Fruit fly (Drosophila melanogaster) whole organism, embryonic: ENCODE results near the gene CG3513.

ENCODE experiments used
- Atf3 ChIP-seq: fragments of 200-800 bp; sonication (Bioruptor generic); optimal IDR thresholded peaks from 3 replicates; lab custom pipeline; 2016; ENCODE audit warnings: missing biosample characterization, missing genetic modification characterization
- Atf6 ChIP-seq: fragments of 200-800 bp; sonication (Bioruptor generic); IDR thresholded peaks from 2 replicates; pipeline ENCODE4 v1.3.6; 2022; ENCODE audit warnings: missing biosample characterization, missing genetic modification characterization
- CG10274 ChIP-seq: fragments of 200-800 bp; sonication (Bioruptor generic); optimal IDR thresholded peaks from 3 replicates; lab custom pipeline; 2017; ENCODE audit warnings: missing biosample characterization, mild to moderate bottlenecking, missing genetic modification characterization
- CG12769 ChIP-seq: fragments of 200-800 bp; sonication (Bioruptor generic); optimal IDR thresholded peaks from 2 replicates; lab custom pipeline; 2019; ENCODE audit warnings: missing biosample characterization, mild to moderate bottlenecking, missing genetic modification characterization, moderate library complexity
- CG13624 ChIP-seq: fragments of 200-800 bp; sonication (Bioruptor generic); optimal IDR thresholded peaks from 2 replicates; lab custom pipeline; 2016; ENCODE audit warnings: missing biosample characterization, missing genetic modification characterization
- CG14014 ChIP-seq: fragments of 200-800 bp; sonication (Bioruptor generic); IDR thresholded peaks from 2 replicates; pipeline ENCODE4 v1.3.6; 2022; ENCODE audit warnings: missing biosample characterization, missing genetic modification characterization
- CG1602 ChIP-seq: fragments of 200-800 bp; sonication (Bioruptor generic); optimal IDR thresholded peaks from 3 replicates; lab custom pipeline; 2016; ENCODE audit warnings: missing biosample characterization, missing genetic modification characterization
- CG18599 ChIP-seq: fragments of 200-800 bp; sonication (Bioruptor generic); optimal IDR thresholded peaks from 3 replicates; lab custom pipeline; 2017; ENCODE audit warnings: missing biosample characterization, missing genetic modification characterization, mild to moderate bottlenecking, moderate library complexity, missing genetic modification reagents
- CG2120 ChIP-seq: fragments of 200-800 bp; sonication (Bioruptor generic); optimal IDR thresholded peaks from 3 replicates; lab custom pipeline; 2016; ENCODE audit warnings: missing biosample characterization, missing genetic modification characterization
- CG30403 ChIP-seq: fragments of 200-800 bp; sonication (Bioruptor generic); optimal IDR thresholded peaks from 3 replicates; lab custom pipeline; 2016; ENCODE audit warnings: missing biosample characterization, missing genetic modification characterization
- CG3163 ChIP-seq: fragments of 200-800 bp; sonication (Bioruptor generic); optimal IDR thresholded peaks from 3 replicates; lab custom pipeline; 2016; ENCODE audit warnings: missing biosample characterization, missing genetic modification characterization
- CG42726 ChIP-seq: fragments of 200-800 bp; sonication (Bioruptor generic); IDR thresholded peaks from 2 replicates; pipeline ENCODE4 v1.3.6; 2022; ENCODE audit warnings: missing biosample characterization, missing genetic modification characterization; ENCODE audit not compliant: partially characterized antibody
- CG4424 ChIP-seq: fragments of 200-800 bp; sonication (Bioruptor generic); optimal IDR thresholded peaks from 3 replicates; lab custom pipeline; 2016; ENCODE audit warnings: missing biosample characterization, missing genetic modification characterization
- CG4730 ChIP-seq: fragments of 200-800 bp; sonication (Bioruptor generic); IDR thresholded peaks from 2 replicates; pipeline ENCODE4 v1.3.6; 2022; ENCODE audit warnings: missing biosample characterization, missing genetic modification characterization
- CTCF ChIP-seq: fragments of 200-800 bp; sonication (Bioruptor generic); optimal IDR thresholded peaks from 2 replicates; lab custom pipeline; 2017; ENCODE audit warnings: missing biosample characterization, mild to moderate bottlenecking, missing genetic modification characterization, moderate library complexity
- CrebB ChIP-seq: fragments of 200-800 bp; sonication (Bioruptor generic); optimal IDR thresholded peaks from 3 replicates; lab custom pipeline; 2018; ENCODE audit warnings: missing biosample characterization, mild to moderate bottlenecking, missing genetic modification characterization
- Doc3 ChIP-seq: fragments of 200-800 bp; sonication (Bioruptor generic); IDR thresholded peaks from 3 replicates; pipeline ENCODE4 v1.3.6; 2022; ENCODE audit warnings: missing biosample characterization, missing genetic modification characterization; ENCODE audit not compliant: partially characterized antibody
- E2f2 ChIP-seq: fragments of 200-800 bp; sonication (Bioruptor generic); IDR thresholded peaks from 2 replicates; pipeline ENCODE4 v1.3.6; 2022; ENCODE audit warnings: missing biosample characterization, missing genetic modification characterization
- Elba2 ChIP-seq: fragments of 200-800 bp; sonication (Bioruptor generic); optimal IDR thresholded peaks from 3 replicates; lab custom pipeline; 2016; ENCODE audit warnings: missing biosample characterization, missing genetic modification characterization
- HLH4C ChIP-seq: fragments of 200-800 bp; sonication (Bioruptor generic); IDR thresholded peaks from 3 replicates; pipeline ENCODE4 v1.3.6; 2022; ENCODE audit warnings: missing biosample characterization, missing genetic modification characterization; ENCODE audit not compliant: partially characterized antibody
- Hsf ChIP-seq: fragments of 200-800 bp; sonication (Bioruptor generic); optimal IDR thresholded peaks from 3 replicates; lab custom pipeline; 2016; ENCODE audit warnings: missing biosample characterization, missing genetic modification characterization
- Jarid2 ChIP-seq: fragments of 200-800 bp; sonication (Bioruptor generic); optimal IDR thresholded peaks from 3 replicates; lab custom pipeline; 2017; ENCODE audit warnings: mild to moderate bottlenecking, missing biosample characterization, missing genetic modification reagents, missing genetic modification characterization
- Max ChIP-seq: fragments of 200-800 bp; sonication (Bioruptor generic); optimal IDR thresholded peaks from 2 replicates; lab custom pipeline; 2016; ENCODE audit warnings: missing biosample characterization, mild to moderate bottlenecking, missing genetic modification characterization
- NFAT ChIP-seq: fragments of 200-800 bp; sonication (Bioruptor generic); IDR thresholded peaks from 2 replicates; pipeline ENCODE4 v1.3.6; 2022; ENCODE audit warnings: missing biosample characterization, missing genetic modification characterization
- Ssrp ChIP-seq: fragments of 200-800 bp; sonication (Bioruptor generic); optimal IDR thresholded peaks from 2 replicates; lab custom pipeline; 2018; ENCODE audit warnings: missing biosample characterization, mild to moderate bottlenecking, missing genetic modification characterization, moderate library complexity
- Tbp ChIP-seq: fragments of >200 bp; optimal IDR thresholded peaks from 2 replicates; lab custom pipeline; 2018; ENCODE audit warnings: missing biosample characterization, missing genetic modification characterization
- Trl ChIP-seq, 3 experiments: fragments of >200 bp in 2 of 3; fragments of 200-800 bp in 1 of 3; sonication (Bioruptor generic) in 1 of 3; optimal IDR thresholded peaks; 2 replicates in 1 of 3; 3 replicates in 2 of 3; lab custom pipeline; 2016 to 2017; ENCODE audit warnings: missing biosample characterization in 1 of 3, missing genetic modification characterization in 1 of 3
- ab ChIP-seq: fragments of 200-800 bp; sonication (Bioruptor generic); optimal IDR thresholded peaks from 2 replicates; lab custom pipeline; 2016; ENCODE audit warnings: missing biosample characterization, missing genetic modification characterization
- abd-A ChIP-seq: fragments of 200-800 bp; sonication (Bioruptor generic); optimal IDR thresholded peaks from 3 replicates; lab custom pipeline; 2019; ENCODE audit warnings: missing biosample characterization, mild to moderate bottlenecking, missing genetic modification characterization, moderate library complexity
- ara ChIP-seq: fragments of 200-800 bp; sonication (Bioruptor generic); IDR thresholded peaks from 2 replicates; pipeline ENCODE4 v1.3.6; 2022; ENCODE audit warnings: missing biosample characterization, missing genetic modification characterization
- bbx ChIP-seq: fragments of 200-800 bp; sonication (Bioruptor generic); IDR thresholded peaks from 2 replicates; pipeline ENCODE4 v1.3.6; 2022; ENCODE audit warnings: missing biosample characterization, missing genetic modification characterization; ENCODE audit not compliant: partially characterized antibody
- bsh ChIP-seq, 2 experiments: fragments of 200-800 bp; sonication (Bioruptor generic); optimal IDR thresholded peaks; 2 replicates each; lab custom pipeline; 2017 to 2018; ENCODE audit warnings: mild to moderate bottlenecking in 2 of 2, missing biosample characterization in 2 of 2, missing genetic modification characterization in 2 of 2, moderate library complexity in 1 of 2
- cas ChIP-seq: fragments of 200-800 bp; sonication (Bioruptor generic); IDR thresholded peaks from 2 replicates; pipeline ENCODE4 v1.3.6; 2022; ENCODE audit warnings: missing biosample characterization, missing genetic modification characterization
- chinmo ChIP-seq: fragments of 200-800 bp; sonication (Bioruptor generic); IDR thresholded peaks from 4 replicates; pipeline ENCODE4 v1.3.6; 2022; ENCODE audit warnings: missing biosample characterization, missing genetic modification characterization; ENCODE audit not compliant: partially characterized antibody
- kah ChIP-seq: fragments of 200-800 bp; sonication (Bioruptor generic); optimal IDR thresholded peaks from 2 replicates; lab custom pipeline; 2018; ENCODE audit warnings: missing biosample characterization, mild to moderate bottlenecking, missing genetic modification characterization
- knrl ChIP-seq: fragments of 200-800 bp; sonication (Bioruptor generic); IDR thresholded peaks from 3 replicates; pipeline ENCODE4 v1.3.6; 2022; ENCODE audit warnings: missing biosample characterization, missing genetic modification characterization; ENCODE audit not compliant: partially characterized antibody
- mam ChIP-seq: fragments of 200-800 bp; sonication (Bioruptor generic); optimal IDR thresholded peaks from 3 replicates; lab custom pipeline; 2016; ENCODE audit warnings: missing biosample characterization, missing genetic modification characterization
- pb ChIP-seq: fragments of 200-800 bp; sonication (Bioruptor generic); optimal IDR thresholded peaks from 3 replicates; lab custom pipeline; 2016; ENCODE audit warnings: missing biosample characterization, missing genetic modification characterization
- peb ChIP-seq: fragments of 200-800 bp; sonication (Bioruptor generic); IDR thresholded peaks from 2 replicates; pipeline ENCODE4 v1.3.6; 2022; ENCODE audit warnings: missing biosample characterization, missing genetic modification characterization
- run ChIP-seq: fragments of 200-800 bp; sonication (Bioruptor generic); optimal IDR thresholded peaks from 3 replicates; lab custom pipeline; 2018; ENCODE audit warnings: missing biosample characterization, mild to moderate bottlenecking, missing genetic modification characterization
- scrt ChIP-seq: fragments of 200-800 bp; sonication (Bioruptor generic); optimal IDR thresholded peaks from 2 replicates; lab custom pipeline; 2018; ENCODE audit warnings: missing biosample characterization, mild to moderate bottlenecking, missing genetic modification characterization, moderate library complexity
- tgo ChIP-seq: fragments of 200-800 bp; sonication (Bioruptor generic); IDR thresholded peaks from 3 replicates; pipeline ENCODE4 v1.3.6; 2022; ENCODE audit warnings: missing biosample characterization, missing genetic modification characterization
- ttk ChIP-seq: fragments of 200-800 bp; sonication (Bioruptor generic); IDR thresholded peaks from 2 replicates; pipeline ENCODE4 v2.1.2; 2022; ENCODE audit warnings: missing biosample characterization, missing genetic modification characterization
- tx ChIP-seq: fragments of 200-800 bp; sonication (Bioruptor generic); optimal IDR thresholded peaks from 2 replicates; lab custom pipeline; 2016; ENCODE audit warnings: missing biosample characterization, missing genetic modification characterization
- z ChIP-seq: fragments of 200-800 bp; sonication (Bioruptor generic); IDR thresholded peaks from 3 replicates; pipeline ENCODE4 v1.3.6; 2022; ENCODE audit warnings: missing biosample characterization, missing genetic modification characterization

Gene CG3513

dm6 chr2L:3730182-3730975 is 37.4 kb upstream of the CG3513 start, which contains the start of gene CG10019 (continued):
- TF ChIP-seq Elba2 (GFP tag; lab: Kevin White, UChicago): peak; percentile 61
- TF ChIP-seq HLH4C (GFP tag; lab: Robert Waterston, UW): 0 out of 3 replicates have a peak, but pooled peaks have one; percentile 20
- TF ChIP-seq Jarid2 (GFP tag; lab: Kevin White, UChicago): peak; percentile 75
- TF ChIP-seq Trl (optimal IDR thresholded peaks at IDR 0.05; lab: Kevin White, UChicago): peak; percentile 80 to 98
- no peak for TF ChIP-seq Trl (GFP tag; optimal IDR thresholded peaks at IDR 0.05; lab: Kevin White, UChicago)

- TF ChIP-seq chinmo (GFP tag; lab: Robert Waterston, UW): 0 out of 4 replicates have a peak, but pooled peaks have one; percentile 40
- TF ChIP-seq CrebB (tag; lab: Kevin White, UChicago): no peak
- TF ChIP-seq CG10274 (GFP tag; lab: Kevin White, UChicago): peak; percentile 26
- TF ChIP-seq CTCF (GFP tag; lab: Kevin White, UChicago): no peak
- peak; percentile 4 for TF ChIP-seq CG18599 (GFP tag; lab: Kevin White, UChicago)
- no peak for TF ChIP-seq bbx (GFP tag; lab: Robert Waterston, UW)
- TF ChIP-seq abd-A: peak; percentile 70
- peak; percentile 41 for TF ChIP-seq kah (GFP tag; lab: Kevin White, UChicago)
- TF ChIP-seq scrt: peak; percentile 94
- TF ChIP-seq CG13624 (GFP tag; lab: Kevin White, UChicago): no peak
- 0 out of 2 replicates have a peak, but pooled peaks have one; percentile 15 for TF ChIP-seq cas
- TF ChIP-seq, all 482 proteins: peak for 7
Observed at dm6 chr2L:3729635-3730034, 36.7 kb upstream of the CG3513 start.

- no peak for TF ChIP-seq ttk (GFP tag; lab: Robert Waterston, UW)
- peak; percentile 48 for TF ChIP-seq CG12769 (tag; lab: Kevin White, UChicago)
- no peak for TF ChIP-seq Max (GFP tag; lab: Kevin White, UChicago)
- peak; percentile 36 for TF ChIP-seq CG4424
- no peak for TF ChIP-seq HLH4C (GFP tag; lab: Robert Waterston, UW)
- peak; percentile 3 for TF ChIP-seq Hsf (GFP tag; lab: Kevin White, UChicago)
- no peak for TF ChIP-seq pb (GFP tag; lab: Kevin White, UChicago)
- TF ChIP-seq CG14014: no peak
- TF ChIP-seq run (tag; lab: Kevin White, UChicago): no peak
- TF ChIP-seq Tbp (GFP tag; lab: Kevin White, UChicago): no peak
- no peak for TF ChIP-seq CG42726
- TF ChIP-seq tx (GFP tag; lab: Kevin White, UChicago): no peak
- TF ChIP-seq CG2120 (GFP tag; lab: Kevin White, UChicago): peak; percentile 46
- TF ChIP-seq CG1602: no peak
- no peak for TF ChIP-seq Atf3 (GFP tag; lab: Kevin White, UChicago)
- TF ChIP-seq peb (GFP tag; lab: Robert Waterston, UW): no peak
- no peak for TF ChIP-seq NFAT (GFP tag; lab: Robert Waterston, UW)
- TF ChIP-seq mam (GFP tag; lab: Kevin White, UChicago): peak; percentile 6
- peak; percentile 16; the same call in 1 of the 2 replicates for TF ChIP-seq E2f2
- no peak for TF ChIP-seq CG4730
- TF ChIP-seq z (GFP tag; lab: Robert Waterston, UW): no peak
- TF ChIP-seq ab (GFP tag; lab: Kevin White, UChicago): no peak
- TF ChIP-seq Doc3: no peak
- no peak; the same call in 1 of the 2 replicates for TF ChIP-seq ara (GFP tag; lab: Robert Waterston, UW)
- no peak for TF ChIP-seq CG3163 (GFP tag; lab: Kevin White, UChicago)
- peak; percentile 19 for TF ChIP-seq scrt
- TF ChIP-seq Ssrp (tag; lab: Kevin White, UChicago): peak; percentile 7
- peak in 1 of 2 experiments; percentile 43 for TF ChIP-seq bsh (GFP tag; optimal IDR thresholded peaks at IDR 0.05; lab: Kevin White, UChicago)
- peak; percentile 13 for TF ChIP-seq CG30403 (GFP tag; lab: Kevin White, UChicago)
- no peak for TF ChIP-seq kah (GFP tag; lab: Kevin White, UChicago)
- TF ChIP-seq knrl (GFP tag; lab: Robert Waterston, UW): no peak
- peak; percentile 70 for TF ChIP-seq Atf6 (GFP tag; lab: Robert Waterston, UW)
- TF ChIP-seq tgo: no peak
Observed at dm6 chr2L:3719414-3719959, 26.5 kb upstream of the CG3513 start.
